Worm (Caenorhabditis elegans) whole organism, L4 larva: ENCODE data around the gene prx-5.

Experiments
- F37D6.2 ChIP-seq: sonication (generic microtip); optimal IDR thresholded peaks from 2 replicates; lab custom pipeline; 2016; ENCODE audit warnings: mild to moderate bottlenecking, missing genetic modification characterization, missing compliant biosample characterization
- R02D3.7 ChIP-seq: fragments of 150-350 bp; sonication (generic microtip); optimal IDR thresholded peaks from 3 replicates; lab custom pipeline; 2014; ENCODE audit warnings: missing biosample characterization, missing genetic modification characterization
- Y105C5A.15 ChIP-seq: fragments of 200-800 bp; sonication (Bioruptor generic); IDR thresholded peaks from 2 replicates; pipeline ENCODE4 v1.3.6; 2022; ENCODE audit warnings: missing genetic modification characterization, missing compliant biosample characterization
- ZK546.5 ChIP-seq, 2 experiments: sonication (generic microtip); optimal IDR thresholded peaks; 2 replicates each; lab custom pipeline; 2017; ENCODE audit warnings: missing biosample characterization in 2 of 2, missing genetic modification characterization in 2 of 2
- aha-1 ChIP-seq: fragments of 150-350 bp; peaks from one replicate; lab custom pipeline; 2014; ENCODE audit warnings: missing biosample characterization, missing genetic modification characterization
- arid-1 ChIP-seq: fragments of 200-800 bp; sonication (Bioruptor generic); conservative IDR thresholded peaks from 2 replicates; pipeline ENCODE4 v1.3.6; 2022; ENCODE audit warnings: missing genetic modification reagents, missing genetic modification characterization, missing compliant biosample characterization
- attf-4 ChIP-seq: sonication (generic microtip); optimal IDR thresholded peaks from 3 replicates; lab custom pipeline; 2017; ENCODE audit warnings: missing biosample characterization, missing genetic modification characterization
- ceh-28 ChIP-seq: fragments of 150-350 bp; optimal IDR thresholded peaks from 2 replicates; lab custom pipeline; 2014; ENCODE audit warnings: missing biosample characterization, missing genetic modification reagents, missing genetic modification characterization
- ceh-62 ChIP-seq: sonication (generic microtip); optimal IDR thresholded peaks from 2 replicates; lab custom pipeline; 2017; ENCODE audit warnings: missing biosample characterization, missing genetic modification characterization
- ctbp-1 ChIP-seq: fragments of 200-800 bp; sonication (Bioruptor generic); IDR thresholded peaks from 2 replicates; pipeline ENCODE4 v1.3.6; 2022; ENCODE audit warnings: missing genetic modification reagents, missing genetic modification characterization, missing compliant biosample characterization
- daf-12 ChIP-seq: fragments of 150-350 bp; optimal IDR thresholded peaks from 2 replicates; lab custom pipeline; 2014; ENCODE audit warnings: missing biosample characterization, missing genetic modification reagents, missing genetic modification characterization
- daf-16 ChIP-seq, 3 experiments: sonication (generic microtip); optimal IDR thresholded peaks; 2 replicates each; lab custom pipeline; 2016 to 2017; ENCODE audit warnings: missing genetic modification characterization in 3 of 3, missing genetic modification reagents in 3 of 3, mild to moderate bottlenecking in 2 of 3, missing compliant biosample characterization in 2 of 3, missing biosample characterization in 1 of 3, moderate library complexity in 1 of 3
- daf-19 ChIP-seq: fragments of 200-800 bp; sonication (Bioruptor generic); conservative IDR thresholded peaks from 2 replicates; pipeline ENCODE4 v1.3.6; 2022; ENCODE audit warnings: missing genetic modification characterization, missing compliant biosample characterization
- dve-1 ChIP-seq: sonication (generic microtip); optimal IDR thresholded peaks from 2 replicates; lab custom pipeline; 2017; ENCODE audit warnings: antibody characterized with exemption, mild to moderate bottlenecking, missing genetic modification characterization, missing compliant biosample characterization; ENCODE audit not compliant: insufficient read depth
- egl-27 ChIP-seq: sonication (generic microtip); optimal IDR thresholded peaks from 3 replicates; lab custom pipeline; 2017; ENCODE audit warnings: missing biosample characterization, missing genetic modification reagents, missing genetic modification characterization
- egl-43 ChIP-seq: fragments of 200-800 bp; sonication (Bioruptor generic); IDR thresholded peaks from 2 replicates; pipeline ENCODE4 v1.3.6; 2022; ENCODE audit warnings: missing genetic modification reagents, missing genetic modification characterization, missing compliant biosample characterization
- hif-1 ChIP-seq, 2 experiments: sonication (generic microtip); optimal IDR thresholded peaks; 2 replicates each; lab custom pipeline; 2016 to 2017; ENCODE audit warnings: missing compliant biosample characterization in 2 of 2, missing genetic modification characterization in 2 of 2, missing genetic modification reagents in 2 of 2, missing genotype in 2 of 2, mild to moderate bottlenecking in 1 of 2
- hlh-11 ChIP-seq: fragments of 200-800 bp; sonication (Bioruptor generic); optimal IDR thresholded peaks from 2 replicates; lab custom pipeline; 2018; ENCODE audit warnings: mild to moderate bottlenecking, missing genetic modification characterization, missing compliant biosample characterization
- hlh-30 ChIP-seq: sonication (generic microtip); optimal IDR thresholded peaks from 2 replicates; lab custom pipeline; 2017; ENCODE audit warnings: antibody characterized with exemption, mild to moderate bottlenecking, missing genetic modification characterization, missing compliant biosample characterization; ENCODE audit not compliant: insufficient read depth
- jun-1 ChIP-seq: fragments of 150-350 bp; optimal IDR thresholded peaks from 2 replicates; lab custom pipeline; 2014; ENCODE audit warnings: missing biosample characterization, missing genetic modification reagents, missing genetic modification characterization
- lin-1 ChIP-seq: fragments of 200-800 bp; sonication (Bioruptor generic); IDR thresholded peaks from 2 replicates; pipeline ENCODE4 v1.3.6; 2022; ENCODE audit warnings: missing genetic modification reagents, missing genetic modification characterization, missing compliant biosample characterization
- lin-13 ChIP-seq: fragments of 150-350 bp; optimal IDR thresholded peaks from 2 replicates; lab custom pipeline; 2014; ENCODE audit warnings: missing biosample characterization, missing genetic modification reagents, missing genetic modification characterization
- lin-29 ChIP-seq: fragments of 200-800 bp; sonication (Bioruptor generic); IDR thresholded peaks from 2 replicates; pipeline ENCODE4 v1.3.6; 2022; ENCODE audit warnings: missing genetic modification reagents, missing genetic modification characterization, missing compliant biosample characterization
- lin-38 ChIP-seq: fragments of 200-800 bp; sonication (Bioruptor generic); IDR thresholded peaks from 2 replicates; pipeline ENCODE4 v1.3.6; 2022; ENCODE audit warnings: missing genetic modification reagents, missing genetic modification characterization, missing compliant biosample characterization
- lin-39 ChIP-seq: fragments of 150-350 bp; optimal IDR thresholded peaks from 2 replicates; lab custom pipeline; 2014; ENCODE audit warnings: missing biosample characterization, missing genetic modification reagents, missing genetic modification characterization
- mdl-1 ChIP-seq, 2 experiments: fragments of 150-350 bp in 1 of 2; sonication (generic microtip) in 1 of 2; optimal IDR thresholded peaks; 2 replicates each; lab custom pipeline; 2014 to 2017; ENCODE audit warnings: missing biosample characterization in 2 of 2, missing genetic modification characterization in 2 of 2
- mdt-29 ChIP-seq: fragments of 200-800 bp; sonication (Bioruptor generic); IDR thresholded peaks from 2 replicates; pipeline ENCODE4 v1.3.6; 2022; ENCODE audit warnings: missing genetic modification reagents, missing genetic modification characterization, missing compliant biosample characterization
- mes-2 ChIP-seq: sonication (generic microtip); optimal IDR thresholded peaks from 2 replicates; lab custom pipeline; 2016; ENCODE audit warnings: missing genotype, mild to moderate bottlenecking, missing genetic modification characterization, missing compliant biosample characterization; ENCODE audit not compliant: poor library complexity, severe bottlenecking
- nhr-10 ChIP-seq: fragments of 150-350 bp; optimal IDR thresholded peaks from 2 replicates; lab custom pipeline; 2014; ENCODE audit warnings: missing biosample characterization, missing genetic modification characterization
- nhr-102 ChIP-seq: sonication (generic microtip); optimal IDR thresholded peaks from 2 replicates; lab custom pipeline; 2016; ENCODE audit warnings: mild to moderate bottlenecking, missing genetic modification characterization, moderate library complexity, missing compliant biosample characterization
- nhr-237 ChIP-seq: sonication (generic microtip); optimal IDR thresholded peaks from 2 replicates; lab custom pipeline; 2017; ENCODE audit warnings: missing biosample characterization, missing genetic modification characterization
- nhr-42 ChIP-seq: fragments of 200-800 bp; sonication (Bioruptor generic); IDR thresholded peaks from 2 replicates; pipeline ENCODE4 v1.3.6; 2022; ENCODE audit warnings: missing genetic modification characterization, missing compliant biosample characterization
- nhr-6 ChIP-seq: fragments of 150-350 bp; optimal IDR thresholded peaks from 2 replicates; lab custom pipeline; 2014; ENCODE audit warnings: missing biosample characterization, missing genetic modification characterization
- php-3 ChIP-seq: fragments of 200-800 bp; sonication (Bioruptor generic); IDR thresholded peaks from 2 replicates; pipeline ENCODE4 v1.3.6; 2022; ENCODE audit warnings: missing genetic modification reagents, missing genetic modification characterization, missing compliant biosample characterization
- pqm-1 ChIP-seq: sonication (generic microtip); optimal IDR thresholded peaks from 2 replicates; lab custom pipeline; 2017; ENCODE audit warnings: missing biosample characterization, missing genetic modification characterization
- rbr-2 ChIP-seq: sonication (generic microtip); optimal IDR thresholded peaks from 2 replicates; lab custom pipeline; 2016; ENCODE audit warnings: missing genotype, missing genetic modification characterization, missing compliant biosample characterization
- set-16 ChIP-seq: fragments of 200-800 bp; sonication (Bioruptor generic); IDR thresholded peaks from 2 replicates; pipeline ENCODE4 v1.3.6; 2022; ENCODE audit warnings: missing genetic modification reagents, missing genetic modification characterization, missing compliant biosample characterization
- skn-1 ChIP-seq: fragments of 150-350 bp; optimal IDR thresholded peaks from 2 replicates; lab custom pipeline; 2014; ENCODE audit warnings: missing biosample characterization, missing genetic modification characterization
- tra-1 ChIP-seq: fragments of 200-800 bp; sonication (Bioruptor generic); IDR thresholded peaks from 2 replicates; pipeline ENCODE4 v1.3.6; 2022; ENCODE audit warnings: missing genetic modification reagents, missing genetic modification characterization, missing compliant biosample characterization
- unc-62 ChIP-seq, 3 experiments: fragments of 150-350 bp in 1 of 3; sonication (generic microtip); optimal IDR thresholded peaks in 2 of 3; peaks in 1 of 3; 1 replicate in 1 of 3; 2 replicates in 2 of 3; lab custom pipeline; 2014 to 2017; ENCODE audit warnings: missing biosample characterization in 3 of 3, missing genetic modification characterization in 3 of 3, missing genetic modification reagents in 3 of 3, missing genotype in 1 of 3
- vab-7 ChIP-seq: fragments of 200-800 bp; sonication (Bioruptor generic); IDR thresholded peaks from 2 replicates; pipeline ENCODE4 v1.3.6; 2022; ENCODE audit warnings: missing genetic modification reagents, missing genetic modification characterization, missing compliant biosample characterization
- zfp-2 ChIP-seq: sonication (generic microtip); optimal IDR thresholded peaks from 2 replicates; lab custom pipeline; 2016; ENCODE audit warnings: mild to moderate bottlenecking, missing genetic modification characterization, missing compliant biosample characterization
- zip-11 ChIP-seq: fragments of 200-800 bp; sonication (Bioruptor generic); IDR thresholded peaks from 2 replicates; pipeline ENCODE4 v1.3.6; 2022; ENCODE audit warnings: missing genetic modification characterization, missing compliant biosample characterization
- zip-2 ChIP-seq: fragments of 150-350 bp; optimal IDR thresholded peaks from 2 replicates; lab custom pipeline; 2014; ENCODE audit warnings: missing biosample characterization, missing genetic modification characterization
- ztf-7 ChIP-seq: fragments of 150-350 bp; optimal IDR thresholded peaks from 2 replicates; lab custom pipeline; 2014; ENCODE audit warnings: missing biosample characterization, missing genetic modification characterization

prx-5 gene

DNA sequence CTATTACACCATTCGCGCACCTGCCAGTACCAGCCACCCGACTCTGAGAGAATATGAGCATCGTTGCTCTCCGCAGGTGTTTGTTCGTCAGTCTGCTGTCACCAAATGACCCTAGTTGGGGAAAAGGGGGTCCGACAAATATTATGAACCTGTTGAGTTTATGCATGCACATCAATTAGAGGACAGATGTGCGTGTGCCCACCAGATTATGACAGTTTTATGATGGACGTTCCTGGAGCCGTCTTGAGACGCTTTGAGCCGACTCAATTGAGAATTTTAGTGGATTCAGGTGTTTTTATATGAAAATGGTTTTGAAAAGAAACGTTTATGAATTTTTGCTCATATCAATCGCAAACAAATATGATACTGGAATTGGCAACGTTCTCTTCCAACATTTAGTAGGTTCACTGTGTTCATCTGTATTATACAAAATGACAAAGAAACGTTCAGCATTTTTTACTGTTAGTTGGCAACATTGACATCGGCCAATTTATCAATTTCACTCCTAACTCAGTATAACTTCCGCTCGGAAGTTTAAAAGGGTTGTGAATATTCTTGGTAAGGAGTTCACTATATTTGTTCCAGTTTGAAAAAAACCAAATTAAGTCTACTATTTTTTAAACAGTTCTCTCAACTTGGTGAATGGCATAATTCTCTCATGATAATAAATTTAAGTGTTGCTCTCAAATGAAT, 42.8 kb downstream of the prx-5 start (continued):
- TF ChIP-seq daf-12 (tag; lab: Kevin White, UChicago) (no peak), skn-1 (tag; lab: Kevin White, UChicago) (no peak), mdl-1 (tag; optimal IDR thresholded peaks at IDR 0.05; lab: Kevin White, UChicago) (peak in 1 of 2 experiments; percentile 6), lin-1 (GFP tag; lab: Robert Waterston, UW) (peak; percentile 40; the same call in 1 of the 2 replicates), aha-1 (tag; lab: Kevin White, UChicago) (peak; percentile 93), php-3 (GFP tag; lab: Robert Waterston, UW) (no peak; the same call in none of the 2 replicates), zip-2 (tag; lab: Kevin White, UChicago) (no peak), zip-11 (GFP tag; lab: Robert Waterston, UW) (no peak), F37D6.2 (tag; lab: Kevin White, UChicago) (no peak), ceh-62 (tag; lab: Kevin White, UChicago) (no peak), vab-7 (GFP tag; lab: Robert Waterston, UW) (no peak), egl-43 (0 out of 2 replicates have a peak, but pooled peaks have one; percentile 25), zfp-2 (tag; lab: Kevin White, UChicago) (no peak), nhr-6 (tag; lab: Kevin White, UChicago) (peak; percentile 30), lin-13 (GFP tag; lab: Kevin White, UChicago) (no peak), nhr-10 (tag; lab: Kevin White, UChicago) (peak; percentile 65), ZK546.5 (tag; optimal IDR thresholded peaks at IDR 0.05; lab: Kevin White, UChicago) (no peak), nhr-237 (tag; lab: Kevin White, UChicago) (no peak), set-16 (GFP tag; lab: Robert Waterston, UW) (no peak), lin-29 (0 out of 2 replicates have a peak, but pooled peaks have one; percentile 20), ceh-28 (no peak), nhr-102 (tag; lab: Kevin White, UChicago) (peak; percentile 71), ztf-7 (tag; lab: Kevin White, UChicago) (no peak), mes-2 (tag; lab: Kevin White, UChicago) (peak; percentile 57), rbr-2 (tag; lab: Kevin White, UChicago) (peak; percentile 14), hlh-30 (tag; lab: Kevin White, UChicago) (peak; percentile 9), mdt-29 (GFP tag; lab: Robert Waterston, UW) (peak; percentile 48; the same call in 1 of the 2 replicates), unc-62 (GFP tag; optimal IDR thresholded peaks at IDR 0.05 in 1 of 2; lab: Kevin White, UChicago) (no peak), unc-62 (tag; optimal IDR thresholded peaks at IDR 0.05; lab: Kevin White, UChicago) (no peak), attf-4 (tag; lab: Kevin White, UChicago) (no peak), arid-1 (GFP tag; lab: Robert Waterston, UW) (peak; percentile 71), dve-1 (tag; lab: Kevin White, UChicago) (peak; percentile 75)

DNA sequence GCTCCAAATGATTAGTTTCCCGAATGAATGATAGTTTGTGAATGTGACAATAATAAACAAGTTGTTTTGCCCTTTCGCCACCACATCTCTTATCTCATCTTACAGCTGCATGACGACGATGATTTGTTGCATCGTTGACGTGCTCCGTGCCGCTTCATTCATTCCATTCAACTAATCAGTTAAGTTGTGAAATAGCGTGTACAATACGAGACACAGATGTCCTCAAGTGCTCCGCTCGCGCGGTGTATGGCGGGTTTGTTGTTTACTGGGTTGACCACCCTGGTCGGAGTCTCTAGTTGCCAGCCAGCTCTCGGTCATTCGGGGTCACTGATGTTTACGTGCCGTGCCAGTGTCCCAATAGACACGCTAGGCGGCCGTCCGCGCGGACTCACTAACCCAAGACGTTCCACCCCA, 43.3 kb downstream of the prx-5 start:
- TF ChIP-seq php-3 (GFP tag; lab: Robert Waterston, UW) (no peak), F37D6.2 (tag; lab: Kevin White, UChicago) (no peak), nhr-6 (tag; lab: Kevin White, UChicago) (no peak), tra-1 (no peak), R02D3.7 (tag; lab: Kevin White, UChicago) (no peak), daf-16 (GFP tag; optimal IDR thresholded peaks at IDR 0.05; lab: Kevin White, UChicago) (peak in 1 of 2 experiments; percentile 82), daf-16 (tag; optimal IDR thresholded peaks at IDR 0.05; lab: Kevin White, UChicago) (peak; percentile 98), jun-1 (no peak), lin-38 (GFP tag; lab: Robert Waterston, UW) (no peak), ctbp-1 (GFP tag; lab: Robert Waterston, UW) (no peak), hif-1 (tag; optimal IDR thresholded peaks at IDR 0.05; lab: Kevin White, UChicago) (peak in 1 of 2 experiments; percentile 33), egl-43 (0 out of 2 replicates have a peak, but pooled peaks have one; percentile 71), attf-4 (tag; lab: Kevin White, UChicago) (no peak), nhr-102 (tag; lab: Kevin White, UChicago) (no peak), mes-2 (tag; lab: Kevin White, UChicago) (no peak), unc-62 (GFP tag; optimal IDR thresholded peaks at IDR 0.05 in 1 of 2; lab: Kevin White, UChicago) (no peak), unc-62 (tag; optimal IDR thresholded peaks at IDR 0.05; lab: Kevin White, UChicago) (no peak), egl-27 (tag; lab: Kevin White, UChicago) (no peak), Y105C5A.15 (no peak), rbr-2 (tag; lab: Kevin White, UChicago) (no peak), lin-39 (tag; lab: Kevin White, UChicago) (no peak), daf-19 (0 out of 2 replicates have a peak, but pooled peaks have one; percentile 11), pqm-1 (tag; lab: Kevin White, UChicago) (no peak), hlh-11 (tag; lab: Kevin White, UChicago) (peak; percentile 33), nhr-42 (GFP tag; lab: Robert Waterston, UW) (no peak), mdl-1 (tag; optimal IDR thresholded peaks at IDR 0.05; lab: Kevin White, UChicago) (peak in 1 of 2 experiments; percentile 24)
